Comparison of ENCODE assay signal across 1 fruit fly cellular context in genomic region chrX:1234817-1235617, dm6.
TF ChIP-seq lines count a peak whose summit lies in the region.

No protein-coding gene starts in this region.

TF ChIP-seq in whole organism, embryonic, 481 proteins besides CTCF, POLR2A, EP300 and RAD21 (continued from another document and continues in another):
- TF ChIP-seq Adf1 (GFP tag; IDR thresholded peaks at IDR 0.05; lab: Robert Waterston, UW) (peak; percentile 11; the same call in 1 of the 2 replicates), salm (tag; optimal IDR thresholded peaks at IDR 0.05; lab: Kevin White, UChicago) (peak; percentile 53), CG6813 (GFP tag; optimal IDR thresholded peaks at IDR 0.05; lab: Kevin White, UChicago) (peak; percentile 67), CG18599 (GFP tag; optimal IDR thresholded peaks at IDR 0.05; lab: Kevin White, UChicago) (peak; percentile 85), nerfin-1 (tag; optimal IDR thresholded peaks at IDR 0.05; lab: Kevin White, UChicago) (peak; percentile 67), HLHmδ (GFP tag; optimal IDR thresholded peaks at IDR 0.05; lab: Kevin White, UChicago) (no peak), jumu (GFP tag; optimal IDR thresholded peaks at IDR 0.05; lab: Kevin White, UChicago) (peak; percentile 79), CG9215 (GFP tag; IDR thresholded peaks at IDR 0.05; lab: Robert Waterston, UW) (peak; percentile 64), ato (GFP tag; IDR thresholded peaks at IDR 0.05; lab: Robert Waterston, UW; ENCODE audit: partially characterized antibody) (no peak), bcd (GFP tag; optimal IDR thresholded peaks at IDR 0.05; lab: Kevin White, UChicago) (peak; percentile 82), HLH3B (GFP tag; IDR thresholded peaks at IDR 0.05; lab: Robert Waterston, UW) (peak; percentile 82), CG9876 (GFP tag; optimal IDR thresholded peaks at IDR 0.05; lab: Kevin White, UChicago) (peak; percentile 11), CG14860 (GFP tag; IDR thresholded peaks at IDR 0.05; lab: Robert Waterston, UW; ENCODE audit: partially characterized antibody) (no peak), so (GFP tag; IDR thresholded peaks at IDR 0.05; lab: Robert Waterston, UW) (peak; percentile 81; the same call in 2 of the 3 replicates), HLH4C (GFP tag; IDR thresholded peaks at IDR 0.05; lab: Robert Waterston, UW; ENCODE audit: partially characterized antibody) (no peak), CG32532 (GFP tag; IDR thresholded peaks at IDR 0.05; lab: Robert Waterston, UW) (peak; percentile 76), Lpt (GFP tag; optimal IDR thresholded peaks at IDR 0.05; lab: Kevin White, UChicago) (no peak), CG6854 (GFP tag; optimal IDR thresholded peaks at IDR 0.05; lab: Kevin White, UChicago) (peak; percentile 62), CoRest (tag; optimal IDR thresholded peaks at IDR 0.05; lab: Kevin White, UChicago) (peak; percentile 83), E2f1 (GFP tag; IDR thresholded peaks at IDR 0.05; lab: Robert Waterston, UW) (peak; percentile 78), toy (GFP tag; IDR thresholded peaks at IDR 0.05; lab: Robert Waterston, UW) (peak; percentile 35; the same call in 1 of the 2 replicates), dmrt11E (tag; optimal IDR thresholded peaks at IDR 0.05; lab: Kevin White, UChicago) (peak; percentile 88), Gug (GFP tag; IDR thresholded peaks at IDR 0.05; lab: Robert Waterston, UW) (peak; percentile 77), sc (optimal IDR thresholded peaks at IDR 0.05; lab: Kevin White, UChicago) (no peak), sc (GFP tag; optimal IDR thresholded peaks at IDR 0.05; lab: Kevin White, UChicago) (peak; percentile 73), grn (GFP tag; optimal IDR thresholded peaks at IDR 0.05; lab: Kevin White, UChicago) (no peak), prd (optimal IDR thresholded peaks at IDR 0.05; lab: Kevin White, UChicago) (no peak), prd (GFP tag; IDR thresholded peaks at IDR 0.05; lab: Robert Waterston, UW) (peak; percentile 90), CG4424 (GFP tag; optimal IDR thresholded peaks at IDR 0.05; lab: Kevin White, UChicago) (peak; percentile 47), CG13894 (tag; optimal IDR thresholded peaks at IDR 0.05; lab: Kevin White, UChicago) (peak; percentile 55), Hand (GFP tag; optimal IDR thresholded peaks at IDR 0.05; lab: Kevin White, UChicago) (peak; percentile 32), CG8924 (tag; optimal IDR thresholded peaks at IDR 0.05; lab: Kevin White, UChicago) (peak; percentile 81), CG12219 (GFP tag; optimal IDR thresholded peaks at IDR 0.05; lab: Kevin White, UChicago) (peak; percentile 77), CG14014 (GFP tag; IDR thresholded peaks at IDR 0.05; lab: Robert Waterston, UW) (peak; percentile 72), CG4360 (GFP tag; IDR thresholded peaks at IDR 0.05; lab: Robert Waterston, UW) (peak; percentile 15; the same call in 1 of the 2 replicates), Hr3 (GFP tag; optimal IDR thresholded peaks at IDR 0.05; lab: Kevin White, UChicago) (peak; percentile 79), CG33213 (GFP tag; optimal IDR thresholded peaks at IDR 0.05; lab: Kevin White, UChicago) (peak; percentile 66), CG3995 (GFP tag; optimal IDR thresholded peaks at IDR 0.05; lab: Kevin White, UChicago) (no peak), hbn (GFP tag; IDR thresholded peaks at IDR 0.05; lab: Robert Waterston, UW; ENCODE audit: partially characterized antibody) (peak; percentile 52; the same call in 1 of the 2 replicates), zfh2 (GFP tag; optimal IDR thresholded peaks at IDR 0.05; lab: Kevin White, UChicago) (peak; percentile 65), CG31388 (GFP tag; optimal IDR thresholded peaks at IDR 0.05; lab: Kevin White, UChicago) (no peak), Fer2 (tag; optimal IDR thresholded peaks at IDR 0.05; lab: Kevin White, UChicago) (peak; percentile 44), CG7357 (GFP tag; IDR thresholded peaks at IDR 0.05; lab: Robert Waterston, UW) (peak; percentile 72), CG31224 (GFP tag; IDR thresholded peaks at IDR 0.05; lab: Robert Waterston, UW) (peak; percentile 56; the same call in 1 of the 2 replicates), schlank (tag; optimal IDR thresholded peaks at IDR 0.05; lab: Kevin White, UChicago) (peak; percentile 39), Sox102F (GFP tag; optimal IDR thresholded peaks at IDR 0.05; lab: Kevin White, UChicago) (peak; percentile 84), CG8089 (GFP tag; optimal IDR thresholded peaks at IDR 0.05; lab: Kevin White, UChicago) (peak; percentile 53), CG9437 (GFP tag; optimal IDR thresholded peaks at IDR 0.05; lab: Kevin White, UChicago) (peak; percentile 53), Trl (optimal IDR thresholded peaks at IDR 0.05; lab: Kevin White, UChicago) (peak; percentile 92 to 97), Trl (GFP tag; optimal IDR thresholded peaks at IDR 0.05; lab: Kevin White, UChicago) (peak; percentile 42), YL-1 (GFP tag; optimal IDR thresholded peaks at IDR 0.05; lab: Kevin White, UChicago) (no peak), CG11456 (GFP tag; IDR thresholded peaks at IDR 0.05; lab: Robert Waterston, UW) (peak; percentile 83), CG10959 (GFP tag; IDR thresholded peaks at IDR 0.05; lab: Robert Waterston, UW) (peak; percentile 87), CG18619 (GFP tag; optimal IDR thresholded peaks at IDR 0.05; lab: Kevin White, UChicago) (peak; percentile 50), Nf-YA (GFP tag; IDR thresholded peaks at IDR 0.05; lab: Robert Waterston, UW) (peak; percentile 73), CG6175 (GFP tag; IDR thresholded peaks at IDR 0.05; lab: Robert Waterston, UW) (0 out of 3 replicates have a peak, but pooled peaks have one; percentile 47), CG7987 (GFP tag; optimal IDR thresholded peaks at IDR 0.05; lab: Kevin White, UChicago) (peak; percentile 46), stwl (tag; optimal IDR thresholded peaks at IDR 0.05; lab: Kevin White, UChicago) (peak; percentile 49), BEAF-32 (GFP tag; optimal IDR thresholded peaks at IDR 0.05; lab: Kevin White, UChicago) (peak; percentile 35), peb (GFP tag; IDR thresholded peaks at IDR 0.05; lab: Robert Waterston, UW) (peak; percentile 73), CG11695 (GFP tag; IDR thresholded peaks at IDR 0.05; lab: Robert Waterston, UW) (peak; percentile 76; the same call in 2 of the 3 replicates), CG16813 (GFP tag; IDR thresholded peaks at IDR 0.05; lab: Robert Waterston, UW; ENCODE audit: partially characterized antibody) (no peak; the same call in 2 of the 3 replicates), ttk (GFP tag; IDR thresholded peaks at IDR 0.05; lab: Robert Waterston, UW) (peak; percentile 83), CG7372 (GFP tag; IDR thresholded peaks at IDR 0.05; lab: Robert Waterston, UW) (no peak; the same call in 1 of the 2 replicates), pho (GFP tag; optimal IDR thresholded peaks at IDR 0.05; lab: Kevin White, UChicago) (peak; percentile 59), CG18011 (GFP tag; optimal IDR thresholded peaks at IDR 0.05; lab: Kevin White, UChicago) (peak; percentile 45), tap (tag; optimal IDR thresholded peaks at IDR 0.05; lab: Kevin White, UChicago) (peak; percentile 81), CG4617 (GFP tag; optimal IDR thresholded peaks at IDR 0.05; lab: Kevin White, UChicago; ENCODE audit: borderline replicate concordance) (no peak), CG7556 (GFP tag; optimal IDR thresholded peaks at IDR 0.05; lab: Kevin White, UChicago) (peak; percentile 81), cad (GFP tag; optimal IDR thresholded peaks at IDR 0.05; lab: Kevin White, UChicago) (no peak), seq (GFP tag; IDR thresholded peaks at IDR 0.05; lab: Robert Waterston, UW) (peak; percentile 76), fd3F (GFP tag; optimal IDR thresholded peaks at IDR 0.05; lab: Kevin White, UChicago) (peak; percentile 54), CG11696 (GFP tag; IDR thresholded peaks at IDR 0.05; lab: Robert Waterston, UW) (peak; percentile 51; the same call in 1 of the 2 replicates), H2.0 (GFP tag; IDR thresholded peaks at IDR 0.05; lab: Robert Waterston, UW) (peak; percentile 59), CG3847 (GFP tag; IDR thresholded peaks at IDR 0.05; lab: Robert Waterston, UW) (peak; percentile 62), wor (GFP tag; IDR thresholded peaks at IDR 0.05; lab: Robert Waterston, UW) (peak; percentile 54; the same call in 1 of the 2 replicates), p53 (GFP tag; optimal IDR thresholded peaks at IDR 0.05; lab: Kevin White, UChicago) (no peak), Camta (GFP tag; optimal IDR thresholded peaks at IDR 0.05; lab: Kevin White, UChicago) (peak; percentile 48), cato (GFP tag; optimal IDR thresholded peaks at IDR 0.05; lab: Kevin White, UChicago; ENCODE audit: borderline replicate concordance) (no peak), gcm2 (GFP tag; optimal IDR thresholded peaks at IDR 0.05; lab: Kevin White, UChicago) (no peak), ems (GFP tag; optimal IDR thresholded peaks at IDR 0.05; lab: Kevin White, UChicago) (peak; percentile 70), CG30020 (tag; optimal IDR thresholded peaks at IDR 0.05; lab: Kevin White, UChicago) (peak; percentile 46), CG10209 (GFP tag; optimal IDR thresholded peaks at IDR 0.05; lab: Kevin White, UChicago) (peak; percentile 77), CG3163 (GFP tag; optimal IDR thresholded peaks at IDR 0.05; lab: Kevin White, UChicago) (peak; percentile 52), tup (GFP tag; optimal IDR thresholded peaks at IDR 0.05; lab: Kevin White, UChicago) (peak; percentile 62), CG8281 (tag; optimal IDR thresholded peaks at IDR 0.05; lab: Kevin White, UChicago) (peak; percentile 63), fd96Cb (tag; optimal IDR thresholded peaks at IDR 0.05; lab: Kevin White, UChicago) (peak; percentile 85), lilli (GFP tag; optimal IDR thresholded peaks at IDR 0.05; lab: Kevin White, UChicago) (peak; percentile 82), pros (GFP tag; optimal IDR thresholded peaks at IDR 0.05; lab: Kevin White, UChicago) (no peak), Kr (GFP tag; optimal IDR thresholded peaks at IDR 0.05; lab: Kevin White, UChicago) (no peak), rib (GFP tag; IDR thresholded peaks at IDR 0.05; lab: Robert Waterston, UW) (no peak), Fer1 (GFP tag; optimal IDR thresholded peaks at IDR 0.05; lab: Kevin White, UChicago) (peak; percentile 78), fd102C (GFP tag; optimal IDR thresholded peaks at IDR 0.05; lab: Kevin White, UChicago) (peak; percentile 50), CG3838 (GFP tag; optimal IDR thresholded peaks at IDR 0.05; lab: Kevin White, UChicago) (peak; percentile 56), CG16815 (GFP tag; optimal IDR thresholded peaks at IDR 0.05; lab: Kevin White, UChicago) (peak; percentile 75), Ada2b (GFP tag; IDR thresholded peaks at IDR 0.05; lab: Robert Waterston, UW) (peak; percentile 61), CG12391 (tag; optimal IDR thresholded peaks at IDR 0.05; lab: Kevin White, UChicago) (peak; percentile 86), D (optimal IDR thresholded peaks at IDR 0.05; lab: Kevin White, UChicago) (no peak), D (GFP tag; optimal IDR thresholded peaks at IDR 0.05; lab: Kevin White, UChicago) (peak; percentile 81), phol (tag; optimal IDR thresholded peaks at IDR 0.05; lab: Kevin White, UChicago) (peak; percentile 83), CG1602 (GFP tag; optimal IDR thresholded peaks at IDR 0.05; lab: Kevin White, UChicago) (peak; percentile 67), slbo (GFP tag; IDR thresholded peaks at IDR 0.05; lab: Robert Waterston, UW) (peak; percentile 74), sima (GFP tag; optimal IDR thresholded peaks at IDR 0.05; lab: Kevin White, UChicago) (peak; percentile 11), dati (GFP tag; IDR thresholded peaks at IDR 0.05; lab: Robert Waterston, UW) (peak; percentile 64), NfI (GFP tag; optimal IDR thresholded peaks at IDR 0.05; lab: Kevin White, UChicago) (peak; percentile 81), CG15514 (GFP tag; optimal IDR thresholded peaks at IDR 0.05; lab: Kevin White, UChicago) (peak; percentile 77), scrt (GFP tag; optimal IDR thresholded peaks at IDR 0.05; lab: Kevin White, UChicago) (peak; percentile 78), Mad (GFP tag; optimal IDR thresholded peaks at IDR 0.05; lab: Kevin White, UChicago) (peak; percentile 76), Ets65A (GFP tag; lab: Kevin White, UChicago) (peak; percentile 97), Hsf (GFP tag; optimal IDR thresholded peaks at IDR 0.05; lab: Kevin White, UChicago) (peak; percentile 61), zen (tag; optimal IDR thresholded peaks at IDR 0.05; lab: Kevin White, UChicago) (peak; percentile 82), Xrp1 (GFP tag; IDR thresholded peaks at IDR 0.05; lab: Robert Waterston, UW) (peak; percentile 90), Usf (GFP tag; optimal IDR thresholded peaks at IDR 0.05; lab: Kevin White, UChicago) (peak; percentile 69), Dp (GFP tag; optimal IDR thresholded peaks at IDR 0.05; lab: Kevin White, UChicago) (no peak), CG7928 (GFP tag; optimal IDR thresholded peaks at IDR 0.05; lab: Kevin White, UChicago) (no peak), CG14710 (tag; optimal IDR thresholded peaks at IDR 0.05; lab: Kevin White, UChicago) (peak; percentile 81), oc (tag; optimal IDR thresholded peaks at IDR 0.05; lab: Kevin White, UChicago) (peak; percentile 71), Tbp (GFP tag; optimal IDR thresholded peaks at IDR 0.05; lab: Kevin White, UChicago) (no peak), Nf-YB (GFP tag; optimal IDR thresholded peaks at IDR 0.05; lab: Kevin White, UChicago) (peak; percentile 58), CG9817 (tag; optimal IDR thresholded peaks at IDR 0.05; lab: Kevin White, UChicago) (peak; percentile 62), CG43689 (GFP tag; IDR thresholded peaks at IDR 0.05; lab: Robert Waterston, UW) (peak; percentile 52; the same call in 1 of the 2 replicates), D19B (GFP tag; optimal IDR thresholded peaks at IDR 0.05; lab: Kevin White, UChicago) (peak; percentile 93), CG16779 (GFP tag; IDR thresholded peaks at IDR 0.05; lab: Robert Waterston, UW) (no peak), ro (GFP tag; IDR thresholded peaks at IDR 0.05; lab: Robert Waterston, UW) (peak; percentile 60; the same call in 1 of the 2 replicates), hkb (optimal IDR thresholded peaks at IDR 0.05; lab: Kevin White, UChicago) (no peak), hkb (GFP tag; IDR thresholded peaks at IDR 0.05; lab: Robert Waterston, UW) (peak; percentile 90), CG2889 (GFP tag; IDR thresholded peaks at IDR 0.05; lab: Robert Waterston, UW) (peak; percentile 65; the same call in 1 of the 3 replicates), lmd (GFP tag; IDR thresholded peaks at IDR 0.05; lab: Robert Waterston, UW) (peak; percentile 80), Ptx1 (GFP tag; IDR thresholded peaks at IDR 0.05; lab: Robert Waterston, UW) (peak; percentile 88), CG9797 (GFP tag; optimal IDR thresholded peaks at IDR 0.05; lab: Kevin White, UChicago) (no peak), pita (GFP tag; optimal IDR thresholded peaks at IDR 0.05; lab: Kevin White, UChicago) (no peak)
